Fruit fly (Drosophila melanogaster): Measurements from ENCODE around the gene BTBD9.

Gene BTBD9

DNA sequence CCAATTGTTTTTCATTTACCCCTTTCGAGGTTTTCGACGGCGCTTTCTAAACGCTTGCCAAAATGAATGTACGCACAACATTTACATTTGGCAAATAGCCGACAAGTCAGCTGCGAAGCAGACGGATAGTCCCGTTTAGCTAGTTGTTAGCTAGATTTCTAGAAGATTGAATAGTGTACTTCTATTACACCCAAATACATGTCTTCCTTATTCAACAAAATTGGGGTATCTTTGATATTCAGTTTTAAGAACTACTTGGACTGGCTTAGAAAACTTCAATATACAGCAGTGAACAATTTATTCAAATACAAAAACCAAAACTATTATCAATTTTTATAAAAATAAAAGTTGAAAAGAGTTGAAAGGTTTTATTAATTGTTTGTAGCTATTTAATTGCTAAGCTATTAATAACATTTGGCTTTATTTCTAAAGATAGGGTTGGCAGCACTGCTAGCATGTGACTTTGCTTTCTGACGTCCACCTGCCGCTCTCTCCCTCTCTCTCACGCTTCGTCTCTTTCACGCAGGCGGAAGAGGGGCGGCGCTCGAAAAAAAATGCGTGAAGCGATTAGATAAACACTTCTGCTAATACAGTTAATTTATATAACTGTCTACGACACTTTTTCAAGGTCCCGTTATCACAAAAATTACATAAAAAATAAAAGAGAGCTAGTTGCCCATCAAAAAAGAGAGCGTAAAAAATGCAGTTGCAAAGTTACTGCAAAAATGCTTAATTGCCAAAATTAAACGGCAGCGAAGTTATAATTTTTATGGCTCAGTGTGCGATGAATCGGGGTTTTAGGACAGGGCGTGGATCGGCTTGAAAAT is 16.7 kb downstream of the BTBD9 start:
- TF ChIP-seq CG8478 (optimal IDR thresholded peaks at IDR 0.05) (no peak), pan (optimal IDR thresholded peaks at IDR 0.05) (no peak), Dll (optimal IDR thresholded peaks at IDR 0.05) (no peak), psq (optimal IDR thresholded peaks at IDR 0.05) (no peak), EcR (GFP tag; optimal IDR thresholded peaks at IDR 0.05) (no peak), usp (GFP tag; optimal IDR thresholded peaks at IDR 0.05) (no peak)

DNA sequence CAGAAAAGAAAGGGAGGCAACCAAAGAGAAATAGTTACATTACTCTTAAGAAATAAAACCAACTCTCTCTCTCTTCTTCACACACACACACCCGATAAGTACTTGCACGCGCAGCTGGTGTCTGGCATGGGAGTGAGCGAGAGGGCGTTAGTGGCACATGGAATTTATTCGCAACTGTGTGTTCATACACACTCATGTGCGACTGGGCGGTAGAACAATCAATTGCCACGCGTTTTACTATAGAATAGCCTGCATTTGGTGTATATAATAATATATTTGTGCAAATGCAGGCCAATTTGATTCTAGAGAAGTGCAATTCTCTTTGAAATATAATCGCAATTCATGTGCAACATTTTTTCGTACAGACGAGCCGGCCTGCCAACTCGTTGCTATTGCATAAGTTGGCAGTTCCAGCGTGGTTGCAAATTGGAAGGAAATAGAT is 17.6 kb downstream of the BTBD9 start:
- TF ChIP-seq psq (optimal IDR thresholded peaks at IDR 0.05) (no peak), pan (optimal IDR thresholded peaks at IDR 0.05) (no peak), usp (GFP tag; optimal IDR thresholded peaks at IDR 0.05) (no peak), EcR (GFP tag; optimal IDR thresholded peaks at IDR 0.05) (no peak), CG8478 (optimal IDR thresholded peaks at IDR 0.05) (no peak), Dll (optimal IDR thresholded peaks at IDR 0.05) (no peak)

DNA sequence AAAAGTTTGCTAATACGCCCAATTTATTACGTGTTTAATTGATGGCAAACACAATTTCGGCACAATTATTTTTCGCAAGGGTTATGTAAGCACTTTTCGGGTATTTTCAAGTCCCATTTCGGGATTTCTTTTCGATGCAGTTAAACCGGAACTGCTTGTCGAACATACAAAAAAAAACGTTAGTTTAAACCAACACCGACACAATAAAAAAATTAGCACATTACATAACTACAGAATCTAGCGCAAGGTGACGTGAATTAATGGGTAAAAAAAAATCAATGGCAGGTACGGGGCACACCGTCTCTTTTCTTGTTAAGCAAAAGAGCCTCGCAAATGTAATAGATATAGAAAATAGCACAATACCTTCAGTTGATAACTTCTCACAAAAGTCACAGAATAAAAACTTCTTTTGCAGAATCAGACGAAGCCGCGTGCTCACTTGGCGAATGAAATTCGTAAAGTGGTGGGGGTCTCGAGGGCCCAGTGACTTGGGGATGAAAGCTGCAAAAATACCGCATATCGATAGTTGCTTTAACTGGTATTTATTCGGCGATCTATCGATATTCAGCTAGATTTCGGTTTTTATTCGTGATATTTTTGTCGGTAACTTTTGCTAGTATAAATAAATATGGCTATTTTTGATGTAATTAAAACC is 18.2 kb downstream of the BTBD9 start, which contains the start of the genes Ant2 and sesB:
Ant2 (minus strand) TSS at position 465 of the 655 bp plus-strand sequence.
sesB (minus strand) TSS at position 516 of the 655 bp plus-strand sequence.
- no peak for TF ChIP-seq Dll (optimal IDR thresholded peaks at IDR 0.05)
- TF ChIP-seq CG8478 (optimal IDR thresholded peaks at IDR 0.05): no peak
- TF ChIP-seq EcR (GFP tag; optimal IDR thresholded peaks at IDR 0.05): no peak
- TF ChIP-seq psq (optimal IDR thresholded peaks at IDR 0.05): no peak
- TF ChIP-seq pan (optimal IDR thresholded peaks at IDR 0.05): no peak
- no peak for TF ChIP-seq usp (GFP tag; optimal IDR thresholded peaks at IDR 0.05)

DNA sequence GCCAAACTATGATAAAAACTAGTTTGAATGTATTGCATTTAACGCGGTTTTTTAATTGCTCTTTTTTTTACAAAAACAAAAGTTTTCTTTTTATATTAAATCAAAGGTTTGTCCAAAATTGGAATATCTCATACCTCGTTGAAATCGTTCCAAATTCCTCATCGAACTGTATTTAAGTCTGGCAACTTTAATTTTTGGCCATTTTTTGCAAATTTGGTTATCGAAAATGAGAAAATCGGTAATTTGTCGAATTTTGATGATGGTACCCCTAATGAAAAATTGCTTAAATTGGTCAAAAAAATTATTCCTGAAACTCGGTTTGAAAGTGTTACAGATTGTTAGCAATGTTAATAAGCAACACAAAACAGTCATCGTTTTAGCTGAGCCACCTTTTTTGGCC is 19.0 kb downstream of the BTBD9 start:
- TF ChIP-seq usp (GFP tag; optimal IDR thresholded peaks at IDR 0.05) (no peak), CG8478 (optimal IDR thresholded peaks at IDR 0.05) (no peak), EcR (GFP tag; optimal IDR thresholded peaks at IDR 0.05) (no peak), pan (optimal IDR thresholded peaks at IDR 0.05) (no peak), Dll (optimal IDR thresholded peaks at IDR 0.05) (no peak), psq (optimal IDR thresholded peaks at IDR 0.05) (no peak)

DNA sequence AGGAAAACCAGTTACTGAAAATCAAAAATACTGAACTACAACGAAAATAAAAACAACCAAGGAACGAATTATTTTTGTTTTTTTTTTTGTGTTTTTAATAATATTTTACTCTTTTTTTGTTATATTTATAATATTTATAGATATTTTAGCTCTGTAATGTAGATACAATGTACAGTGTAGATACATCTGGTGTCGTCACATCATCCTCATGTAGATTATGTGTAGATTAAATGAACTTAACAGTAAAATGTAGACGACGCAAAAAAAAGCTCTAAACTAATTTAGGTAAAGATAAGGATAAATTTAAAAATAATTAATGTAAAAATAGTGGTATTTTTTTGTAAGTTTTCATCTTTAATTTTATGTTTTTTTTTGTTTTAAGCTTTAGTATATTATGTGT is 20.9 kb downstream of the BTBD9 start:
- TF ChIP-seq usp (GFP tag; optimal IDR thresholded peaks at IDR 0.05): no peak
- no peak for TF ChIP-seq EcR (GFP tag; optimal IDR thresholded peaks at IDR 0.05)
- TF ChIP-seq psq (optimal IDR thresholded peaks at IDR 0.05): no peak
- TF ChIP-seq pan (optimal IDR thresholded peaks at IDR 0.05): no peak
- TF ChIP-seq Dll (optimal IDR thresholded peaks at IDR 0.05): no peak
- no peak for TF ChIP-seq CG8478 (optimal IDR thresholded peaks at IDR 0.05)

DNA sequence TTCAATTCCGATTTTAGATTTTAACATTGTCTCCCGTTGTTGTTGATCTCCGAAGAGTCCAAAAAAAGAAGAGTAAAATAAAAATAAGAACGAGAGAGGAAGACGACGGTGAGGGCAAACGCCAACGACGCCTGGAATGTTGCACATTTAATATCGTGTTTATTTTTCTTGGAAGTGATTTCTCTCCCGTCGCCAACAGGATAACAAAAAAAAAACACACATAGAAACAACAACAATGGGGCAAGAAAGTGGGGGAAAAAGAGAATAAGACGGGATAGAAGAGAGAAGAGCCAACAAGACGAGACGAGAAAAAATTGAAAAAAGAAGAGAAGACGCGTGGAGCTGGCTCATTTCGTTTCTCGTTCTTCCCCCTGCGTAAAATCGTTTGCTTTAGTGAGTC is 32.7 kb downstream of the BTBD9 start:
- no peak for TF ChIP-seq EcR (GFP tag; optimal IDR thresholded peaks at IDR 0.05)
- TF ChIP-seq CG8478 (optimal IDR thresholded peaks at IDR 0.05): no peak
- TF ChIP-seq usp (GFP tag; optimal IDR thresholded peaks at IDR 0.05): no peak
- no peak for TF ChIP-seq Dll (optimal IDR thresholded peaks at IDR 0.05)
- no peak for TF ChIP-seq psq (optimal IDR thresholded peaks at IDR 0.05)
- TF ChIP-seq pan (optimal IDR thresholded peaks at IDR 0.05): no peak

DNA sequence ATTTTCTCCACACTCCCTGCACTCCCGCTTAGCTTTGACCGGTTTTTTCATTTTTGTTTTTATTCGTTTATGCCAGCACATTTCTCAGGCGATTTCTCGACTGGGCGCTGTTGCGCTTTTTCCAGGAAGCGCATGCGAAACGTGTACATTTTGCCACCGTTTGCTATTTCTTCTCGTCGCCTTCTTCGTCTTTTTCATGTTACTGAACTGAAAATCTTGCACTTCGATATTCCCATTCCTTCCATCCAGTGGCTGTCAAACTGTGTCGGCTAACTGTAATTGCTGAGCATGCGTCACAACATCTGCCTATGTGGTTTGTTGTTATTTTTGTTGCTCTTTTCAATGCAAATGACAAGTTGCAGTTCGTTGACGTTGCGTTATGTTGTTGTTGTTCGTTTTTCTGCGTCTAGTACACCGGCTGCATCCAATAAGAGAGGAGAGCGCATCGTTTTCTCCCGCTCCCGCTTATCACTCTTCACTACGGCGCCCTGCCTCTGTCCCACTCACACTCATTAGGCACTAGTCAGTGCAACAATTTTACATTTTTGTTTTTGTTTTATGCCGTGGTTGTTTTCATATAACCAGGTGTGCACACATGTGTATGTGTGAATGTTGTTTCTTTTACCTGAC is 33.6 kb downstream of the BTBD9 start:
- TF ChIP-seq EcR (GFP tag; optimal IDR thresholded peaks at IDR 0.05) (peak in 1 of 2 experiments; percentile 93), Dll (optimal IDR thresholded peaks at IDR 0.05) (no peak)

DNA sequence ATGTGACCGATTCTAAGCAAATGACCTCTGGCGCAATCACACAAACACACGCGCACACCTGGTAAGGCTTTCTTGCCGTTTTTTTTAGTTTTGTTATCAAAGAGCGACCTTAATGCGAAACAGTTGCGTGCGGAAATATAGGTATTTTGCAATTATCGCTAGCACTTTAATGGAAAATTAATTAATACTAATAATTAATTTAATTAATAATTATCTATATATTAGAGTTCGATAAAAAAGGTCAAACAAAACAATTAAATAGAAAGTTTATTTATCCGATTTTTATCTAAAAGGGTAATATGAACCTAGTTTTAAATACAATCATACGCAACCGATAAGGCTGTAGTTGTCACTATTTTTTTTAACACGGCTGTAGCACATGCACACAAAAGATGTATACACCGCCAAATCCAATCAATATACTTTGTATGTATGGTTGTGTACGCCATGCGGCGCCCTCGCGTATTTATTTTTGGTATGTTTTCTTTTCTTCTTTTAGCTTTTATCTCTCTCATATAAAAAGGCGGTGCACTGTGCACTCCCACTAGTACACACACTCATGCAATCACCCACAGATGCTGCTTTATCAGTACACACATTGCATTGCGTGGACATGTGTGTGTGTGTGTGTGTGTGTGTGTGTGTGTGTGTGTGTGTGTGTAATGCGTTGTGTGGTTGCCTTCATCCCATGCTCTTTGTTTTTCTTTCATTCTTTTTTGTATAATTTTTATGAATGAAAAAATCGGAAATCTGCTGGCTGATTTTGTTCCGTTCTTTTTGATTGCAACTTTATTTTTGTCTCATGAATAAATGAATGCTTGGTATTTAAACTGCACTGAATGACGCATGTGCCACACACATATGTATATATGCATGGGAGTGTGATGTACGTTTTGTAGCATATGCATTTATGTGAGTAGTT is 34.4 kb downstream of the BTBD9 start:
- TF ChIP-seq Dll (optimal IDR thresholded peaks at IDR 0.05) (no peak), EcR (GFP tag; optimal IDR thresholded peaks at IDR 0.05) (no peak), psq (optimal IDR thresholded peaks at IDR 0.05) (no peak), CG8478 (optimal IDR thresholded peaks at IDR 0.05) (no peak), usp (GFP tag; optimal IDR thresholded peaks at IDR 0.05) (no peak), pan (optimal IDR thresholded peaks at IDR 0.05) (no peak)

DNA sequence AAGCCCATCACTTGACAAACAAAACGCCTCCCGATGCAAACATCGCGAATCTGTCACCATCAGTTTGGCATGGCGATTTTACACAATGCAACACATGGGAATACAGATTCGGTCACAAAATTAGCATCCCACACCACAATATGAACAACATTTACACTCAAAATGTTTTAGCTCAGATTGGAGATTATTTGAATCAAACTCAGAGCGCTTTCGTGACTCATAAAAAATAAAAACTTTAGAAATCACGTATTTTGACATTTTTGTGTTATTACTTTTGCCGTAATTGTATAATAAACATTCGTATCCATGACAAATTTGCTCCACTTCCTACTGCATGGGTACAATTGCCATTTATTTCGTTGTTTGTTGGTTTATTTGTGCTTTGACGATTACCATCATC is 35.7 kb downstream of the BTBD9 start:
- TF ChIP-seq usp (GFP tag; optimal IDR thresholded peaks at IDR 0.05): no peak
- no peak for TF ChIP-seq psq (optimal IDR thresholded peaks at IDR 0.05)
- no peak for TF ChIP-seq CG8478 (optimal IDR thresholded peaks at IDR 0.05)
- no peak for TF ChIP-seq pan (optimal IDR thresholded peaks at IDR 0.05)
- TF ChIP-seq Dll (optimal IDR thresholded peaks at IDR 0.05): no peak
- TF ChIP-seq EcR (GFP tag; optimal IDR thresholded peaks at IDR 0.05): no peak

DNA sequence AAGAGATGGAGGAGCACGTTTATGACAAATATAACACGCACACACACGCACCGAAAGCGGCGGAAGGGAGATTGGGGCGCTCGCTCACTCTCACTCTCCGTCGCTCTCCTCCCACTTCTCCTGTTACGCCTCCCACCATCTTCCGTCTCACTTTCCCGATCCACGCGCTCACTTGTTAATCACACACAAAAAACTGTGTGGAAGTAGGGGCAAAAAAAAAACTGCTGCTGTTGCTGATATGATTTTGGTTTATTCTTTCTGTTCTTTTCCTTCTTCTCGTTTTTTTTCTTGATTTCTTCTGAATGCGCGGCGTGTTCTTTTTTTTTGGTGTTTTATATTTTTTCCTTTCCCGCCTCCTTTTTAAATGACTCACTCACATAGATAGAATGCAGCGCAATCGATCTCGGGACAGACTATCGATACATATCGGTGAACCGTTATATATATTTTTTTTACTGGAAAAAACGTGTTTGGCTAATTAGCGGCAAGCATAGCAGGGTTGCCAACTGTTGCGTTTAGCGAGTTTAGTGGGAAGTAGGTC is 37.4 kb downstream of the BTBD9 start:
- TF ChIP-seq usp (GFP tag; optimal IDR thresholded peaks at IDR 0.05) (no peak), Dll (optimal IDR thresholded peaks at IDR 0.05) (peak; percentile 71), CG8478 (optimal IDR thresholded peaks at IDR 0.05) (no peak)

Data from whole organism.